Worm (Caenorhabditis elegans): ENCODE data around the gene ints-7.

DNA sequence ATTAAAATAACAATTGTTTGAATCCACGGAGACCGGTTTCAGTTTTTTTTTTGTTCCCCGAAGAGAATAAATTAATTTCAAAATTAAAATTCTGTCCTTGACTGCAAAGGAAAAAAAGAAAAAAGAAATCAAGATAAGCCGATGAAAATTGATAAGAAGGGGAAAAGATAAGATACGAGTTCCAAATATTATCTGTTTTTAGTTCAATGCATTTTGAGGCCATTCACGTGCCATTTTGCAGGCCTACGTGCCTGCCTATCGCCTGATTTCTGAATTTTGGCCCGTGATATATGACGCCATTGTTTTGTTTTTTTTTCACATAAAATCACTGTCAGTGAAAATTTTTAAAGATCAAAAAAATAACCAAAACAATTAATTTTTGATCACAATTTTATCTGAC is 28.8 kb downstream of the ints-7 start:
- no peak for TF ChIP-seq ceh-36 (tag; optimal IDR thresholded peaks at IDR 0.05)
- TF ChIP-seq flt-1 (GFP tag; IDR thresholded peaks at IDR 0.05): no peak
- TF ChIP-seq scrt-1 (GFP tag; IDR thresholded peaks at IDR 0.05): no peak

All from whole organism, early embryonic.